Worm (Caenorhabditis elegans): ENCODE results near the gene K06A4.6.

DNA sequence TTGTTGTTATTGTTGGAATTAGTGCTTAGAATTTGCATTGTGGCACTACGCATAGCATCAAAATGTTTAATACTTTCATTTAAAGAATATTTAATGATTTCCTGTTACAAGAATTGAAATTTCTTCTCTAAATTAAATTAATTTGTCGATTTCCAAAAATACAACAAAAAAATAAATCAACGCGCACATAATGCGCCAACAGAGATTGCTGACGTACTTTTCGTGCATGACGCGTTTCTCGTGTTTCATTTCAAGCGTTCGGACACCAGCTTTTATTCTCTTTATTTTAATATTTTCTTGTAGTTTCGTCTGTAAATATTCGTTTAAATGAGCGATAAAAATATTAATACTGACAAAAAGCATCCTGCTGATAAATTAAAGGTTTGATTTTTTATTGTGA is 33.1 kb upstream of the K06A4.6 start, which contains the start of gene eif-2Bdelta:
- TF ChIP-seq lsl-1 (GFP tag; optimal IDR thresholded peaks at IDR 0.05) (peak; percentile 21), lin-40 (tag; optimal IDR thresholded peaks at IDR 0.05) (peak; percentile 62), hmg-20 (GFP tag; IDR thresholded peaks at IDR 0.05) (no peak), nhr-27 (tag; optimal IDR thresholded peaks at IDR 0.05) (no peak), T26A5.8 (tag; optimal IDR thresholded peaks at IDR 0.05) (no peak), ama-1 (optimal IDR thresholded peaks at IDR 0.05) (no peak), ama-1 (GFP tag; optimal IDR thresholded peaks at IDR 0.05) (no peak), unc-62 (GFP tag; optimal IDR thresholded peaks at IDR 0.05) (no peak), attf-6 (GFP tag; IDR thresholded peaks at IDR 0.05) (no peak)

Data from whole organism, young adult.